Worm (Caenorhabditis elegans) whole organism, L2 larva: ENCODE results near the gene F52E1.3.

Experiments
- ZK546.5 ChIP-seq: sonication (generic microtip); optimal IDR thresholded peaks from 2 replicates; lab custom pipeline; 2017; ENCODE audit warnings: missing biosample characterization, missing genetic modification characterization
- nhr-25 ChIP-seq: fragments of 150-350 bp; sonication (generic microtip); optimal IDR thresholded peaks from 3 replicates; lab custom pipeline; 2014; ENCODE audit warnings: missing biosample characterization, missing genetic modification characterization
- zag-1 ChIP-seq: fragments of 150-350 bp; optimal IDR thresholded peaks from 2 replicates; lab custom pipeline; 2014; ENCODE audit warnings: missing biosample characterization, missing genetic modification characterization
- ztf-11 ChIP-seq: sonication (generic microtip); optimal IDR thresholded peaks from 2 replicates; lab custom pipeline; 2017; ENCODE audit warnings: missing biosample characterization, missing genetic modification characterization

DNA sequence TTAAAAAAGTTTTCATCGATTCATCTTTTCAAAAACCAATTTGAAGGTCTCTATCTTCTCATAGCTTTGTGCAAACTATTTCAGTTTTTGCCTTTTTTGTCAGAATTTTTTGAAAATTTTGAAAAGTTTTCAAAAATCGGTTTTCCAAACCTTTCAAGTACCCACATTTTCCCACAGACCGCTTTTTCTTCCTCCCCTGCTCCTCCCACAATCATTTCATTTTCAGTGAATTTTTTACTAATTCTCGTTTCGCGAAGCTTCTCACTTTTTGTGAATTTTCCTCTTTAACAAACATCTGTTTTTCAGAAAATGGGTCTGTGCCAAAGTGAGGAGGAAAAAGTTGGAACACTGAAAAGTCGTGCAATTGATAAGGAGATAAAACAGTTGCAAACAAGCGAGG lies 23.9 kb upstream of the F52E1.3 start, which contains the start of gene gpa-2:
- TF ChIP-seq nhr-25 (no peak), zag-1 (tag; lab: Kevin White, UChicago) (no peak), ZK546.5 (tag; lab: Kevin White, UChicago) (no peak), ztf-11 (no peak)
